Worm (Caenorhabditis elegans) whole organism, L2 larva: ENCODE results near the gene K07H8.5.

Source experiments
- R02D3.7 ChIP-seq: fragments of 150-350 bp; optimal IDR thresholded peaks from 2 replicates; lab custom pipeline; 2014; ENCODE audit warnings: missing biosample characterization, missing genetic modification characterization
- alr-1 ChIP-seq: fragments of 150-350 bp; optimal IDR thresholded peaks from 2 replicates; lab custom pipeline; 2014; ENCODE audit warnings: missing biosample characterization, missing genetic modification characterization
- ama-1 ChIP-seq: fragments of 150-350 bp; optimal IDR thresholded peaks from 2 replicates; lab custom pipeline; 2018; ENCODE audit warnings: inconsistent platforms
- egl-27 ChIP-seq: sonication (generic microtip); optimal IDR thresholded peaks from 3 replicates; lab custom pipeline; 2017; ENCODE audit warnings: missing biosample characterization, missing genetic modification reagents, missing genetic modification characterization
- fos-1 ChIP-seq: fragments of 150-350 bp; optimal IDR thresholded peaks from 2 replicates; lab custom pipeline; 2014; ENCODE audit warnings: missing biosample characterization, missing genetic modification characterization
- lin-39 ChIP-seq: fragments of 150-350 bp; optimal IDR thresholded peaks from 2 replicates; lab custom pipeline; 2014; ENCODE audit warnings: missing biosample characterization, missing genetic modification reagents, missing genetic modification characterization
- mab-5 ChIP-seq: fragments of 150-350 bp; optimal IDR thresholded peaks from 2 replicates; lab custom pipeline; 2014; ENCODE audit warnings: missing biosample characterization, missing genetic modification characterization
- nhr-10 ChIP-seq: sonication (generic microtip); optimal IDR thresholded peaks from 2 replicates; lab custom pipeline; 2017; ENCODE audit warnings: missing biosample characterization, missing genetic modification characterization
- nhr-11 ChIP-seq: fragments of 150-350 bp; optimal IDR thresholded peaks from 2 replicates; lab custom pipeline; 2014; ENCODE audit warnings: missing biosample characterization, missing genetic modification characterization
- nhr-25 ChIP-seq: fragments of 150-350 bp; sonication (generic microtip); optimal IDR thresholded peaks from 3 replicates; lab custom pipeline; 2014; ENCODE audit warnings: missing biosample characterization, missing genetic modification characterization
- nhr-6 ChIP-seq: fragments of 150-350 bp; optimal IDR thresholded peaks from 2 replicates; lab custom pipeline; 2014; ENCODE audit warnings: missing biosample characterization, missing genetic modification characterization
- unc-39 ChIP-seq: fragments of 150-350 bp; optimal IDR thresholded peaks from 2 replicates; lab custom pipeline; 2014; ENCODE audit warnings: missing biosample characterization, missing genetic modification characterization

DNA sequence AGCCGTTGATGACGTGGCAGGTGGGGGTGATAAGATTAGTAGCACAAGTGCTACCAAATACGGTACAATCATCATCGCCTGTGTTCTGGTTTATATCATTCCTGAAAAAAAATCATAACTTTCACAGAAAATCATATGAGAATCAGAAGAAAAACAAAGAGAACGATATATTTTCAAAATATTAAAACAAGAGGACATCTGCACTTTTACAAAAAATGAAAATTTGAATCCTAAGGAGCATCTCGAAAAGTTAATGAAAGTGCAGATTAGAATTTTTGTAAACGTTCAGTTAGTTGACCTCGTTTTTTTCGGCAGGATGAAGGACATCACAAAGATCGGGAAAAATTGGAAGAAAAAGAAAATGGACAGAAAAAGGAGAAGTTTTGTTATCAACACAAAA, 44.7 kb downstream of the K07H8.5 start, which contains the start of gene F35H10.10:
- no peak for TF ChIP-seq nhr-11
- TF ChIP-seq ama-1 (lab: Kevin White, UChicago), result no peak
- no peak for TF ChIP-seq nhr-10
- no peak for TF ChIP-seq egl-27 (tag; lab: Kevin White, UChicago)
- no peak for TF ChIP-seq fos-1 (tag; lab: Kevin White, UChicago)
- no peak for TF ChIP-seq alr-1 (tag; lab: Kevin White, UChicago)
- TF ChIP-seq lin-39 (tag; lab: Kevin White, UChicago), result no peak
- TF ChIP-seq unc-39 (tag; lab: Kevin White, UChicago), result no peak
- no peak for TF ChIP-seq nhr-6
- no peak for TF ChIP-seq R02D3.7
- TF ChIP-seq mab-5, result no peak
- no peak for TF ChIP-seq nhr-25 (tag; lab: Kevin White, UChicago)
